Worm (Caenorhabditis elegans) whole organism, dauer: ENCODE results near the gene T01D1.7.

Source experiments
- unc-62 ChIP-seq: sonication (generic microtip); optimal IDR thresholded peaks from 2 replicates; lab custom pipeline; 2017; ENCODE audit warnings: missing biosample characterization, missing genetic modification reagents, missing genetic modification characterization

Gene T01D1.7

ce11 chrII:122494-122893 lies 51.1 kb downstream of the T01D1.7 start:
- TF ChIP-seq unc-62 (GFP tag; lab: Kevin White, UChicago): no peak

DNA sequence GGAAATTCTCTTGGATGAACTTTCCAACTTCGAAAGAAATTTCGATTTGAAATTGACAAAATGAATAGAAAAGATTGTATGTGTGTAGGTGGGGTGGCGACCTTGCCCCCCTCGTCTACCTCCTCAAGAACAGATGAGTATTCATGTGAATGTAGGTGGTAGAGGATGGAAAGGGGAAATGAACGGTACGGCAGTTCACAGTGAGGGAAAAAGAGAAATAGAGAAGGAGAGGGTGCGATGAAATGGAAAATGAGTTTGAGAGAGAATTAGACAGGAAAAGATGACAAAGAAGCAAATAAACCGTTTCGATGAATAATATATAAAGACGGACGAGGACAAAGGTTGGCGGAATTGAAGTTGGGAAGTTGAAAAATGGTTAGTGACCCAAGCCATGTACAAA lies 51.6 kb downstream of the T01D1.7 start:
- no peak for TF ChIP-seq unc-62 (GFP tag; lab: Kevin White, UChicago)

ce11 chrII:121121-121520 lies 52.5 kb downstream of the T01D1.7 start, which contains the start of gene K10B4.3:
K10B4.3 (minus strand) TSS chrII:121221.
- no peak for TF ChIP-seq unc-62 (GFP tag; lab: Kevin White, UChicago)
